Worm (Caenorhabditis elegans): ENCODE measurements around the gene acy-1.

- TF ChIP-seq Y55F3AM.14 (GFP tag; optimal IDR thresholded peaks at IDR 0.05) (no peak), aly-2 (tag; optimal IDR thresholded peaks at IDR 0.05) (no peak), dmd-4 (tag; optimal IDR thresholded peaks at IDR 0.05) (no peak), lin-13 (GFP tag; optimal IDR thresholded peaks at IDR 0.05) (no peak), nhr-11 (tag; optimal IDR thresholded peaks at IDR 0.05) (no peak), ztf-1 (GFP tag; conservative IDR thresholded peaks at IDR 0.05) (no peak), C34F6.9 (tag; optimal IDR thresholded peaks at IDR 0.05) (no peak), ceh-82 (tag; optimal IDR thresholded peaks at IDR 0.05) (no peak), skn-1 (tag; optimal IDR thresholded peaks at IDR 0.05) (no peak), nhr-237 (tag; optimal IDR thresholded peaks at IDR 0.05) (no peak), ztf-11 (tag; optimal IDR thresholded peaks at IDR 0.05) (no peak), egl-27 (tag; optimal IDR thresholded peaks at IDR 0.05) (no peak), blmp-1 (tag; optimal IDR thresholded peaks at IDR 0.05; ENCODE audit: insufficient read depth) (no peak), unc-55 (GFP tag; optimal IDR thresholded peaks at IDR 0.05) (no peak)
Measured at ce11 chrIII:4688356-4688755, 33.5 kb upstream of the acy-1 start, which contains the start of gene tag-243.
